Fruit fly (Drosophila melanogaster): ENCODE data around the gene Dph3.

DNA sequence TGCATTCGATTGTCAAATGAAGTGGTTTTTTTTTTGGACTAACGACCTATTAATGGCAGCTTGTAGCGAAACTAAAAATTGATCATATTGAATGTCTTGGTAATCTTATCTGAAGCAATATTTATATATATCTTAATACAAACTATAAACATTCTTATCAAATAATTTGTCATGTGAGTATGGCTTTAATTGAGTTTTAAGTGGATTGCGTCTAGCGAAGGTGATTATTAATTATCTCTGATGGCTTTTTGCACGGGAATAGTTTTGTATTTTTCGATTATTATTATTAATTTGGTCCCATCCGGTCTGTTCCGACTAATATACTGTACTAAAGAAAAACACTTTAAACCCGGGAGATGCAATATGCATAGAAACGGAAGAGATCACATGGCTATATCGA lies 15.2 kb downstream of the Dph3 start:
- TF ChIP-seq Hnf4 (GFP tag; optimal IDR thresholded peaks at IDR 0.05) (no peak), N (GFP tag; optimal IDR thresholded peaks at IDR 0.05) (no peak), br (GFP tag; optimal IDR thresholded peaks at IDR 0.05) (no peak), woc (GFP tag; optimal IDR thresholded peaks at IDR 0.05) (no peak), h (GFP tag; optimal IDR thresholded peaks at IDR 0.05) (no peak), lola (GFP tag; optimal IDR thresholded peaks at IDR 0.05) (no peak), OdsH (GFP tag; optimal IDR thresholded peaks at IDR 0.05) (no peak), brk (GFP tag; optimal IDR thresholded peaks at IDR 0.05) (no peak), fru (GFP tag; optimal IDR thresholded peaks at IDR 0.05) (no peak), usp (GFP tag; optimal IDR thresholded peaks at IDR 0.05) (no peak), jim (GFP tag; optimal IDR thresholded peaks at IDR 0.05) (no peak), Hr78 (GFP tag; optimal IDR thresholded peaks at IDR 0.05) (no peak), Abd-B (GFP tag; optimal IDR thresholded peaks at IDR 0.05) (no peak), psq (GFP tag; optimal IDR thresholded peaks at IDR 0.05) (no peak)

Data from whole organism, wandering third instar larva.